Worm (Caenorhabditis elegans): ENCODE results near the gene lmp-2.

DNA sequence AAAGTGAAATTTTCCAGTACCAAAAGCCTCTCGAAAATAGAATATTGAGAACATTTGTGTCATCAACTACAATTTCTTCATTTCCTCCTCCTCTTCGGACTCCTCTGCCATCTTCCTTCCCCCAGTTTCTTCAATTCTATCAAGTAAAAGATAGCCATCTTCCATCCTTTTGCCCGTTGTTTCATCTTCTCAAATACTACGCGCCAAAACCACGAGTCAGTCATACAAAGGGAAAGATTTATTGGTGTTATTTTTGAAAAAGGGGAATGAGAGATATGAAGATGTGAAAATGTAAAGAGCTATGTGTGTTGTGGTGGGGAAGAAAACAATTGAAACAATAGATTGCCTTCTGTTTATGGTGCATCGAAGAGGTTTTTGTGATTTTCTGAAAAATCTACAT, 3.2 kb upstream of the lmp-2 start:
- no peak for TF ChIP-seq dao-5 (tag; optimal IDR thresholded peaks at IDR 0.05)
- no peak for TF ChIP-seq him-1 (tag; optimal IDR thresholded peaks at IDR 0.05)

Measured in whole organism, L4/young adult.